Fruit fly (Drosophila melanogaster) whole organism, embryonic: Measurements from ENCODE around the gene CG43638.

ENCODE experiments used
- Antp ChIP-seq: fragments of 200-800 bp; sonication (Bioruptor generic); optimal IDR thresholded peaks from 3 replicates; lab custom pipeline; 2016; ENCODE audit warnings: missing biosample characterization, missing genetic modification characterization
- Atf6 ChIP-seq: fragments of 200-800 bp; sonication (Bioruptor generic); IDR thresholded peaks from 2 replicates; pipeline ENCODE4 v1.3.6; 2022; ENCODE audit warnings: missing biosample characterization, missing genetic modification characterization
- Bteb2 ChIP-seq: fragments of 200-800 bp; sonication (Bioruptor generic); optimal IDR thresholded peaks from 2 replicates; lab custom pipeline; 2016; ENCODE audit warnings: missing biosample characterization, missing genetic modification characterization
- CG10209 ChIP-seq: fragments of 200-800 bp; sonication (Bioruptor generic); optimal IDR thresholded peaks from 3 replicates; lab custom pipeline; 2017; ENCODE audit warnings: missing biosample characterization, mild to moderate bottlenecking, missing genetic modification characterization, missing genetic modification reagents
- CG12219 ChIP-seq: fragments of 200-800 bp; sonication (Bioruptor generic); optimal IDR thresholded peaks from 3 replicates; lab custom pipeline; 2018; ENCODE audit warnings: missing biosample characterization, mild to moderate bottlenecking, missing genetic modification characterization
- CG12236 ChIP-seq: fragments of 200-800 bp; sonication (Bioruptor generic); optimal IDR thresholded peaks from 2 replicates; lab custom pipeline; 2016; ENCODE audit warnings: missing biosample characterization, missing genetic modification characterization
- CG12744 ChIP-seq: fragments of 200-800 bp; sonication (Bioruptor generic); optimal IDR thresholded peaks from 2 replicates; lab custom pipeline; 2016; ENCODE audit warnings: missing biosample characterization, missing genetic modification characterization
- CG14710 ChIP-seq: fragments of 200-800 bp; sonication (Bioruptor generic); optimal IDR thresholded peaks from 3 replicates; lab custom pipeline; 2019; ENCODE audit warnings: missing biosample characterization, mild to moderate bottlenecking, missing genetic modification characterization, moderate library complexity
- CG15696 ChIP-seq: fragments of 200-800 bp; sonication (Bioruptor generic); optimal IDR thresholded peaks from 2 replicates; lab custom pipeline; 2019; ENCODE audit warnings: missing biosample characterization, mild to moderate bottlenecking, missing genetic modification characterization, moderate library complexity
- CG17361 ChIP-seq: fragments of 200-800 bp; sonication (Bioruptor generic); IDR thresholded peaks from 3 replicates; pipeline ENCODE4 v1.3.6; 2022; ENCODE audit warnings: missing biosample characterization, missing genetic modification characterization
- CG2129 ChIP-seq: fragments of 200-800 bp; sonication (Bioruptor generic); IDR thresholded peaks from 2 replicates; pipeline ENCODE4 v1.3.6; 2022; ENCODE audit warnings: missing biosample characterization, missing genetic modification characterization; ENCODE audit not compliant: partially characterized antibody
- CG30431 ChIP-seq: fragments of 200-800 bp; sonication (Bioruptor generic); optimal IDR thresholded peaks from 2 replicates; lab custom pipeline; 2017; ENCODE audit warnings: missing biosample characterization, missing genetic modification characterization
- CG32767 ChIP-seq: fragments of 200-800 bp; sonication (Bioruptor generic); IDR thresholded peaks from 2 replicates; pipeline ENCODE4 v1.3.6; 2022; ENCODE audit warnings: missing biosample characterization, missing genetic modification characterization
- CG8388 ChIP-seq: fragments of 200-800 bp; sonication (Bioruptor generic); optimal IDR thresholded peaks from 2 replicates; lab custom pipeline; 2019; ENCODE audit warnings: missing biosample characterization, mild to moderate bottlenecking, missing genetic modification characterization, moderate library complexity
- Camta ChIP-seq: fragments of 200-800 bp; sonication (Bioruptor generic); optimal IDR thresholded peaks from 2 replicates; lab custom pipeline; 2016; ENCODE audit warnings: missing biosample characterization, missing genetic modification characterization
- Dip2 ChIP-seq: fragments of 200-800 bp; sonication (Bioruptor generic); IDR thresholded peaks from 2 replicates; pipeline ENCODE4 v1.3.6; 2022; ENCODE audit warnings: missing biosample characterization, missing genetic modification characterization
- Dref ChIP-seq: fragments of 200-800 bp; sonication (Bioruptor generic); IDR thresholded peaks from 2 replicates; pipeline ENCODE4 v1.3.6; 2022; ENCODE audit warnings: missing biosample characterization, missing genetic modification characterization
- Drgx ChIP-seq: fragments of 200-800 bp; sonication (Bioruptor generic); IDR thresholded peaks from 2 replicates; pipeline ENCODE4 v1.3.6; 2022; ENCODE audit warnings: missing biosample characterization, missing genetic modification characterization
- E2f1 ChIP-seq: fragments of 200-800 bp; sonication (Bioruptor generic); IDR thresholded peaks from 2 replicates; pipeline ENCODE4 v1.3.6; 2022; ENCODE audit warnings: missing biosample characterization, missing genetic modification characterization
- HmgZ ChIP-seq: fragments of 200-800 bp; sonication (Bioruptor generic); optimal IDR thresholded peaks from 2 replicates; lab custom pipeline; 2018; ENCODE audit warnings: missing biosample characterization, mild to moderate bottlenecking, missing genetic modification characterization
- MTF-1 ChIP-seq: fragments of 200-800 bp; sonication (Bioruptor generic); optimal IDR thresholded peaks from 2 replicates; lab custom pipeline; 2018; ENCODE audit warnings: missing biosample characterization, mild to moderate bottlenecking, missing genetic modification characterization, borderline replicate concordance
- Med ChIP-seq: fragments of 200-800 bp; sonication (Bioruptor generic); peaks from one replicate; lab custom pipeline; 2016; ENCODE audit warnings: missing biosample characterization, missing genetic modification characterization, mild to moderate bottlenecking, inconsistent platforms, moderate library complexity
- Meics ChIP-seq: fragments of 200-800 bp; sonication (Bioruptor generic); optimal IDR thresholded peaks from 2 replicates; lab custom pipeline; 2017; ENCODE audit warnings: missing biosample characterization, mild to moderate bottlenecking, missing genetic modification characterization
- Mrtf ChIP-seq: fragments of 200-800 bp; sonication (Bioruptor generic); IDR thresholded peaks from 3 replicates; pipeline ENCODE4 v1.3.6; 2022; ENCODE audit warnings: missing biosample characterization, missing genetic modification characterization
- NC2β ChIP-seq: fragments of 200-800 bp; sonication (Bioruptor generic); optimal IDR thresholded peaks from 2 replicates; lab custom pipeline; 2016; ENCODE audit warnings: missing biosample characterization, missing genetic modification characterization
- Neu2 ChIP-seq: fragments of 200-800 bp; sonication (Bioruptor generic); optimal IDR thresholded peaks from 3 replicates; lab custom pipeline; 2016; ENCODE audit warnings: missing biosample characterization, missing genetic modification characterization, borderline replicate concordance
- Ssrp ChIP-seq: fragments of 200-800 bp; sonication (Bioruptor generic); optimal IDR thresholded peaks from 2 replicates; lab custom pipeline; 2018; ENCODE audit warnings: missing biosample characterization, mild to moderate bottlenecking, missing genetic modification characterization, moderate library complexity
- ato ChIP-seq: fragments of 200-800 bp; sonication (Bioruptor generic); IDR thresholded peaks from 2 replicates; pipeline ENCODE4 v1.3.6; 2022; ENCODE audit warnings: missing biosample characterization, missing genetic modification characterization; ENCODE audit not compliant: partially characterized antibody
- bab2 ChIP-seq: fragments of 200-800 bp; sonication (Bioruptor generic); optimal IDR thresholded peaks from 2 replicates; lab custom pipeline; 2016; ENCODE audit warnings: missing biosample characterization, missing genetic modification characterization
- cas ChIP-seq: fragments of 200-800 bp; sonication (Bioruptor generic); IDR thresholded peaks from 2 replicates; pipeline ENCODE4 v1.3.6; 2022; ENCODE audit warnings: missing biosample characterization, missing genetic modification characterization
- chm ChIP-seq: fragments of 200-800 bp; sonication (Bioruptor generic); IDR thresholded peaks from 2 replicates; pipeline ENCODE4 v1.3.6; 2022; ENCODE audit warnings: missing biosample characterization, missing genetic modification characterization
- crol ChIP-seq: fragments of 200-800 bp; sonication (Bioruptor generic); IDR thresholded peaks from 2 replicates; pipeline ENCODE4 v1.3.6; 2022; ENCODE audit warnings: missing biosample characterization, missing genetic modification characterization
- ftz-f1 ChIP-seq: fragments of 200-800 bp; sonication (Bioruptor generic); optimal IDR thresholded peaks from 2 replicates; lab custom pipeline; 2016; ENCODE audit warnings: missing biosample characterization, missing genetic modification characterization
- gfzf ChIP-seq: fragments of 200-800 bp; sonication (Bioruptor generic); optimal IDR thresholded peaks from 2 replicates; lab custom pipeline; 2016; ENCODE audit warnings: missing biosample characterization, mild to moderate bottlenecking, missing genetic modification characterization, moderate library complexity
- grau ChIP-seq: fragments of 200-800 bp; optimal IDR thresholded peaks from 3 replicates; lab custom pipeline; 2019; ENCODE audit warnings: missing biosample characterization, mild to moderate bottlenecking, missing genetic modification characterization, moderate library complexity
- grn ChIP-seq: fragments of 200-800 bp; sonication (Bioruptor generic); optimal IDR thresholded peaks from 3 replicates; lab custom pipeline; 2017; ENCODE audit warnings: missing biosample characterization, missing genetic modification characterization
- gsb-n ChIP-seq: fragments of 200-800 bp; sonication (Bioruptor generic); optimal IDR thresholded peaks from 3 replicates; lab custom pipeline; 2018; ENCODE audit warnings: missing biosample characterization, mild to moderate bottlenecking, missing genetic modification characterization
- nau ChIP-seq: fragments of 200-800 bp; sonication (Bioruptor generic); optimal IDR thresholded peaks from 3 replicates; lab custom pipeline; 2017; ENCODE audit warnings: missing biosample characterization, mild to moderate bottlenecking, missing genetic modification characterization, missing genetic modification reagents
- nom ChIP-seq: fragments of 200-800 bp; sonication (Bioruptor generic); optimal IDR thresholded peaks from 2 replicates; lab custom pipeline; 2017; ENCODE audit warnings: missing biosample characterization, missing genetic modification characterization, mild to moderate bottlenecking, moderate library complexity, missing genetic modification reagents
- oc ChIP-seq: fragments of 200-800 bp; sonication (Bioruptor generic); optimal IDR thresholded peaks from 2 replicates; lab custom pipeline; 2018; ENCODE audit warnings: missing biosample characterization, mild to moderate bottlenecking, missing genetic modification characterization, moderate library complexity
- odd ChIP-seq: fragments of 200-800 bp; sonication (Bioruptor generic); optimal IDR thresholded peaks from 2 replicates; lab custom pipeline; 2017; ENCODE audit warnings: missing biosample characterization, mild to moderate bottlenecking, missing genetic modification characterization
- org-1 ChIP-seq: fragments of 200-800 bp; sonication (Bioruptor generic); optimal IDR thresholded peaks from 2 replicates; lab custom pipeline; 2017; ENCODE audit warnings: missing biosample characterization, missing genetic modification characterization
- prd ChIP-seq, 3 experiments: fragments of >200 bp in 2 of 3; fragments of 200-800 bp in 1 of 3; sonication (Bioruptor generic) in 1 of 3; optimal IDR thresholded peaks in 2 of 3; IDR thresholded peaks in 1 of 3; 2 replicates in 2 of 3; 3 replicates in 1 of 3; pipeline versions ENCODE4 v1.3.6 to Lab custom; 2017 to 2022; ENCODE audit warnings: missing biosample characterization in 1 of 3, missing genetic modification characterization in 1 of 3
- rib ChIP-seq: fragments of 200-800 bp; sonication (Bioruptor generic); IDR thresholded peaks from 2 replicates; pipeline ENCODE4 v1.3.6; 2022; ENCODE audit warnings: missing biosample characterization, missing genetic modification characterization
- row ChIP-seq: fragments of 200-800 bp; sonication (Bioruptor generic); IDR thresholded peaks from 3 replicates; pipeline ENCODE4 v1.3.6; 2022; ENCODE audit warnings: missing biosample characterization, missing genetic modification characterization
- sd ChIP-seq: fragments of 200-800 bp; sonication (Bioruptor generic); optimal IDR thresholded peaks from 3 replicates; lab custom pipeline; 2018; ENCODE audit warnings: missing biosample characterization, mild to moderate bottlenecking, missing genetic modification characterization, moderate library complexity
- sens ChIP-seq: fragments of 200-800 bp; sonication (Bioruptor generic); peaks from one replicate; lab custom pipeline; 2016; ENCODE audit warnings: missing biosample characterization, missing genetic modification characterization
- stwl ChIP-seq: fragments of 200-800 bp; sonication (Bioruptor generic); optimal IDR thresholded peaks from 3 replicates; lab custom pipeline; 2018; ENCODE audit warnings: missing biosample characterization, mild to moderate bottlenecking, missing genetic modification characterization, moderate library complexity
- tin ChIP-seq: fragments of 200-800 bp; sonication (Bioruptor generic); optimal IDR thresholded peaks from 3 replicates; lab custom pipeline; 2016; ENCODE audit warnings: missing biosample characterization, missing genetic modification characterization
- zen ChIP-seq: fragments of 200-800 bp; sonication (Bioruptor generic); optimal IDR thresholded peaks from 3 replicates; lab custom pipeline; 2018; ENCODE audit warnings: missing biosample characterization, mild to moderate bottlenecking, missing genetic modification characterization, moderate library complexity

CG43638 gene

DNA sequence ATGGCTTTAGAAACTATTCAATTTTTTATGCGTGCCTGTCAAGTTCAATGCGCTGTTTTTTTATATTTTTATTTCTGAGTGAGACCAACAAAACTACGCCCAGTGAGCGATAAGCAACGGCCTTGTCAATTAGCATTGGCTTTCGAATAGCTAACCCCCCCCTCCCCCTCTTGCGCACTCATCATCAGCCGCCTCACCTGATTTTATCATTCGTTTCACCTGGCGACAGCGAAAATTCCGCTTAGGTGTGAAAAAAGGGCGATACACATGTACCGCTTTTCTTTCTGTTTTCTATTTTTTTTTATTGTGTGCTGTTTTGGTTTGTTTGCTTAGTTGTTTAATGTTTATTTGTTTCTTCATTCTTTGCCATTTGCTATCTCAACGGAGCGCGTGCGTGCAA is 30.6 kb downstream of the CG43638 start:
- TF ChIP-seq Antp (GFP tag; lab: Kevin White, UChicago) (no peak), sd (tag; lab: Kevin White, UChicago) (peak; percentile 50), Dip2 (GFP tag; lab: Robert Waterston, UW) (no peak), ftz-f1 (GFP tag; lab: Kevin White, UChicago) (peak; percentile 59), sens (peak; percentile 57), Med (GFP tag; lab: Kevin White, UChicago) (peak; percentile 5), grn (peak; percentile 37), rib (no peak), crol (GFP tag; lab: Robert Waterston, UW) (peak; percentile 62)

DNA sequence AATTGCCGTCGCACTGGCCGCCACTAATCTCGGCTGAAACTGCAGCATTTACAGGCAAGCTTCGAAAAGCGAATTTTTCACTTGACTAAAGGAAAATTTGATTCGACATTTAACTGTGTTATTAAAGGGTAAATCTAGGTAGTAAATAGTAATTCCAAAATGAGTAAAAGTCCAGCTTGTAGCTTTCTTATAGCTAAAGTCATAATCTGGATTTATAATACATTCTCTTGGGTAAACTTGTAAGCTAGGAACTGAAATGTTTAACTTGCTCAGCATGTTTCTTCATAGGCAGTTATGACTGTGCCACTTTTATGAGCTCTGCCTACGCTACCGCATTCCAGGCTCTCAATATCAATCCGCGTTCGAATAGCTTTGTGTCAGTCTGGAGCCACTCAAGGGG is 31.9 kb downstream of the CG43638 start:
- TF ChIP-seq odd (GFP tag; lab: Kevin White, UChicago), result no peak
- no peak for TF ChIP-seq chm (GFP tag; lab: Robert Waterston, UW)
- TF ChIP-seq sd (tag; lab: Kevin White, UChicago), result peak; percentile 39
- TF ChIP-seq MTF-1 (GFP tag; lab: Kevin White, UChicago), result no peak
- no peak for TF ChIP-seq gfzf (GFP tag; lab: Kevin White, UChicago)
- no peak for TF ChIP-seq Meics (GFP tag; lab: Kevin White, UChicago)
- no peak for TF ChIP-seq Mrtf (GFP tag; lab: Robert Waterston, UW)
- no peak for TF ChIP-seq CG12236 (GFP tag; lab: Kevin White, UChicago)
- no peak for TF ChIP-seq Bteb2
- no peak for TF ChIP-seq CG2129
- no peak for TF ChIP-seq nau (GFP tag; lab: Kevin White, UChicago)
- 0 out of 3 replicates have a peak, but pooled peaks have one; percentile 15 for TF ChIP-seq row (GFP tag; lab: Robert Waterston, UW)
- TF ChIP-seq HmgZ, result no peak
- no peak for TF ChIP-seq Ssrp
- TF ChIP-seq Drgx (GFP tag; lab: Robert Waterston, UW), result peak; percentile 54
- no peak for TF ChIP-seq cas (GFP tag; lab: Robert Waterston, UW)
- TF ChIP-seq CG32767 (GFP tag; lab: Robert Waterston, UW), result no peak
- TF ChIP-seq Neu2 (GFP tag; lab: Kevin White, UChicago), result no peak
- no peak for TF ChIP-seq prd (optimal IDR thresholded peaks at IDR 0.05; lab: Kevin White, UChicago)
- 0 out of 3 replicates have a peak, but pooled peaks have one; percentile 18 for TF ChIP-seq prd (GFP tag; IDR thresholded peaks at IDR 0.05; lab: Robert Waterston, UW)
- no peak for TF ChIP-seq NC2β (GFP tag; lab: Kevin White, UChicago)
- peak; percentile 65 for TF ChIP-seq grau
- no peak for TF ChIP-seq ato (GFP tag; lab: Robert Waterston, UW)
- no peak for TF ChIP-seq Camta
- TF ChIP-seq Dref (GFP tag; lab: Robert Waterston, UW), result no peak
- no peak for TF ChIP-seq zen
- TF ChIP-seq CG15696 (tag; lab: Kevin White, UChicago), result no peak
- 0 out of 2 replicates have a peak, but pooled peaks have one; percentile 26 for TF ChIP-seq Atf6 (GFP tag; lab: Robert Waterston, UW)
- no peak for TF ChIP-seq oc
- no peak for TF ChIP-seq bab2

DNA sequence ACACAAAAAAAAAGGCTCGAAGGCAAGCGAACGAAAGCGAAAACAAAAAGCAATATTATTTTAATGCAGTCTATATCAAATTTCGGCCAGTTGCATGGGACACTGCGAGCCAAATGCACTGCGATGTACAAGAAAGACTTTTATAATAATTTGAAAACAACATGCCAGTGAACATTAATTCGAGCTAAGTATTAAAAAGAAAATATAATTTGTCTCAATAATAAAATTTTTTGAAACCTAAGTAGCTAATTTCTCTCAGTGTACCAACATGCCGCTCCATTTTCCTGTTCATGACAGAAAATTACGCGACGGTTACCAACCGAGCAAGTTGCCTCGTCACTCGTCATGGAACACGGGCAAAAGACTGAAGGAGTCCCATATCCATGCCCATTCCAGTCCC is 33.0 kb downstream of the CG43638 start:
- peak; percentile 60 for TF ChIP-seq gsb-n (tag; lab: Kevin White, UChicago)
- TF ChIP-seq CG17361 (GFP tag; lab: Robert Waterston, UW), result peak; percentile 80
- peak; percentile 66 for TF ChIP-seq tin (GFP tag; lab: Kevin White, UChicago)
- TF ChIP-seq CG12744 (GFP tag; lab: Kevin White, UChicago), result peak; percentile 50
- peak; percentile 60 for TF ChIP-seq nom
- TF ChIP-seq CG10209, result peak; percentile 64
- peak; percentile 73 for TF ChIP-seq CG14710 (tag; lab: Kevin White, UChicago)
- TF ChIP-seq E2f1 (GFP tag; lab: Robert Waterston, UW), result peak; percentile 65
- TF ChIP-seq CG12219 (GFP tag; lab: Kevin White, UChicago), result peak; percentile 6
- peak; percentile 15 for TF ChIP-seq stwl (tag; lab: Kevin White, UChicago)
- peak; percentile 6 for TF ChIP-seq org-1 (GFP tag; lab: Kevin White, UChicago)
- TF ChIP-seq CG30431 (GFP tag; lab: Kevin White, UChicago), result no peak
- peak; percentile 58 for TF ChIP-seq oc
- TF ChIP-seq HmgZ, result no peak
- peak; percentile 58 for TF ChIP-seq CG8388
